Fruit fly (Drosophila melanogaster): Measurements from ENCODE around the gene CG6870.

DNA sequence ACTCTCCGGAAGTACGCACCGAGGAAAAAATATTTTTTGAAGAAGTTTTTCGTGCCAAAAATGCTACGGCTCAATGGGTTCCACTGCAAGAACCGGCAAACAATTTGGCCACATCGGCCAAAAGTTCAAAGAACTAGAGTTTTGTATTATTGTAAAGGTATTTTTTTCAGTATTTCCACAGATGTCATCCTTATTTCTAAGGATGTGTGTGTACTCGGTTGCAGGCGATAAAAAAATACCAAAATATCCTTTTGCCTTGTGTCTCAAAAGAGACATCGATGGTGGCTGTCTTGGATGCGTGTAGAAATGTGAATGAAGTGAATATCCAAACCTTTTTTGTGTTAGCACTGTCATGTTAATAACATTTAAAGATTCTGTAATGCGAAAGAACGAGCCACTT lies 11.1 kb upstream of the CG6870 start:
- TF ChIP-seq pdm3 (GFP tag; optimal IDR thresholded peaks at IDR 0.05): no peak
- no peak for TF ChIP-seq Lpt (GFP tag; optimal IDR thresholded peaks at IDR 0.05)
- no peak for TF ChIP-seq achi (GFP tag; optimal IDR thresholded peaks at IDR 0.05)
- no peak for TF ChIP-seq Blimp-1 (GFP tag; optimal IDR thresholded peaks at IDR 0.05)
